Fruit fly (Drosophila melanogaster) whole organism, embryonic: ENCODE measurements around the gene CG34462.
A peak's percentile ranks its signal among the peaks of the same experiment; 100 is the strongest.

Experiments
- CG10209 ChIP-seq: fragments of 200-800 bp; sonication (Bioruptor generic); optimal IDR thresholded peaks from 3 replicates; lab custom pipeline; 2017; ENCODE audit warnings: missing biosample characterization, mild to moderate bottlenecking, missing genetic modification characterization, missing genetic modification reagents
- CG10321 ChIP-seq: fragments of 200-800 bp; sonication (Bioruptor generic); IDR thresholded peaks from 2 replicates; pipeline ENCODE4 v1.3.6; 2022; ENCODE audit warnings: missing biosample characterization, missing genetic modification characterization
- CG10543 ChIP-seq: fragments of 200-800 bp; sonication (Bioruptor generic); optimal IDR thresholded peaks from 3 replicates; lab custom pipeline; 2017; ENCODE audit warnings: missing biosample characterization, mild to moderate bottlenecking, missing genetic modification characterization, moderate library complexity
- CG13624 ChIP-seq: fragments of 200-800 bp; sonication (Bioruptor generic); optimal IDR thresholded peaks from 2 replicates; lab custom pipeline; 2016; ENCODE audit warnings: missing biosample characterization, missing genetic modification characterization
- CG1529 ChIP-seq: fragments of 200-800 bp; sonication (Bioruptor generic); optimal IDR thresholded peaks from 3 replicates; lab custom pipeline; 2018; ENCODE audit warnings: missing biosample characterization, missing genetic modification characterization
- CG15514 ChIP-seq: fragments of 200-800 bp; sonication (Bioruptor generic); optimal IDR thresholded peaks from 3 replicates; lab custom pipeline; 2017; ENCODE audit warnings: missing biosample characterization, missing genetic modification characterization, mild to moderate bottlenecking, moderate library complexity, missing genetic modification reagents
- CG17328 ChIP-seq: fragments of 200-800 bp; sonication (Bioruptor generic); IDR thresholded peaks from 2 replicates; pipeline ENCODE4 v1.3.6; 2022; ENCODE audit warnings: missing biosample characterization, missing genetic modification characterization
- CG18011 ChIP-seq: fragments of 200-800 bp; sonication (Bioruptor generic); optimal IDR thresholded peaks from 2 replicates; lab custom pipeline; 2017; ENCODE audit warnings: missing biosample characterization, missing genetic modification characterization, mild to moderate bottlenecking, moderate library complexity, missing genotype
- CG2120 ChIP-seq: fragments of 200-800 bp; sonication (Bioruptor generic); optimal IDR thresholded peaks from 3 replicates; lab custom pipeline; 2016; ENCODE audit warnings: missing biosample characterization, missing genetic modification characterization
- CG2199 ChIP-seq: fragments of 200-800 bp; sonication (Bioruptor generic); IDR thresholded peaks from 3 replicates; pipeline ENCODE4 v1.3.6; 2022; ENCODE audit warnings: missing biosample characterization, missing genetic modification characterization
- CG2202 ChIP-seq: fragments of 200-800 bp; sonication (Bioruptor generic); optimal IDR thresholded peaks from 2 replicates; lab custom pipeline; 2018; ENCODE audit warnings: missing biosample characterization, mild to moderate bottlenecking, missing genetic modification characterization
- CG31388 ChIP-seq: fragments of 200-800 bp; sonication (Bioruptor generic); optimal IDR thresholded peaks from 2 replicates; lab custom pipeline; 2016; ENCODE audit warnings: missing biosample characterization, missing genetic modification characterization
- CG33557 ChIP-seq: fragments of 200-800 bp; sonication (Bioruptor generic); optimal IDR thresholded peaks from 2 replicates; lab custom pipeline; 2019; ENCODE audit warnings: missing biosample characterization, mild to moderate bottlenecking, missing genetic modification characterization, moderate library complexity
- CG43689 ChIP-seq: fragments of 200-800 bp; sonication (Bioruptor generic); IDR thresholded peaks from 2 replicates; pipeline ENCODE4 v1.3.6; 2022; ENCODE audit warnings: missing biosample characterization, missing genetic modification characterization
- CG4424 ChIP-seq: fragments of 200-800 bp; sonication (Bioruptor generic); optimal IDR thresholded peaks from 3 replicates; lab custom pipeline; 2016; ENCODE audit warnings: missing biosample characterization, missing genetic modification characterization
- CG6654 ChIP-seq: fragments of 200-800 bp; sonication (Bioruptor generic); optimal IDR thresholded peaks from 2 replicates; lab custom pipeline; 2017; ENCODE audit warnings: missing biosample characterization, mild to moderate bottlenecking, missing genetic modification characterization
- CG6854 ChIP-seq: fragments of 200-800 bp; sonication (Bioruptor generic); optimal IDR thresholded peaks from 3 replicates; lab custom pipeline; 2017; ENCODE audit warnings: missing biosample characterization, mild to moderate bottlenecking, missing genetic modification characterization
- CG7357 ChIP-seq: fragments of 200-800 bp; sonication (Bioruptor generic); IDR thresholded peaks from 3 replicates; pipeline ENCODE4 v1.3.6; 2022; ENCODE audit warnings: missing biosample characterization, missing genetic modification characterization
- CG7556 ChIP-seq: fragments of 200-800 bp; sonication (Bioruptor generic); optimal IDR thresholded peaks from 2 replicates; lab custom pipeline; 2017; ENCODE audit warnings: missing biosample characterization, mild to moderate bottlenecking, missing genetic modification characterization
- CG8359 ChIP-seq: fragments of 200-800 bp; sonication (Bioruptor generic); optimal IDR thresholded peaks from 2 replicates; lab custom pipeline; 2017; ENCODE audit warnings: missing biosample characterization, mild to moderate bottlenecking, missing genetic modification characterization, borderline replicate concordance
- CG8478 ChIP-seq: fragments of >200 bp; optimal IDR thresholded peaks from 2 replicates; lab custom pipeline; 2018
- CG9609 ChIP-seq: fragments of 200-800 bp; sonication (Bioruptor generic); optimal IDR thresholded peaks from 3 replicates; lab custom pipeline; 2016; ENCODE audit warnings: missing biosample characterization, missing genetic modification characterization
- CoRest ChIP-seq: fragments of 200-800 bp; sonication (Bioruptor generic); optimal IDR thresholded peaks from 3 replicates; lab custom pipeline; 2018; ENCODE audit warnings: missing biosample characterization, mild to moderate bottlenecking, missing genetic modification characterization, moderate library complexity
- HLH4C ChIP-seq: fragments of 200-800 bp; sonication (Bioruptor generic); IDR thresholded peaks from 3 replicates; pipeline ENCODE4 v1.3.6; 2022; ENCODE audit warnings: missing biosample characterization, missing genetic modification characterization; ENCODE audit not compliant: partially characterized antibody
- Kr ChIP-seq: fragments of 200-800 bp; sonication (Bioruptor generic); optimal IDR thresholded peaks from 2 replicates; lab custom pipeline; 2017; ENCODE audit warnings: missing biosample characterization, mild to moderate bottlenecking, missing genetic modification characterization
- Myb ChIP-seq: fragments of 200-800 bp; sonication (Bioruptor generic); optimal IDR thresholded peaks from 2 replicates; lab custom pipeline; 2016; ENCODE audit warnings: missing biosample characterization, missing genetic modification characterization
- NC2α ChIP-seq: fragments of 200-800 bp; sonication (Bioruptor generic); optimal IDR thresholded peaks from 2 replicates; lab custom pipeline; 2016; ENCODE audit warnings: missing biosample characterization, missing genetic modification characterization
- Poxn ChIP-seq: fragments of 200-800 bp; sonication (Bioruptor generic); IDR thresholded peaks from 2 replicates; pipeline ENCODE4 v1.3.6; 2022; ENCODE audit warnings: missing biosample characterization, missing genetic modification characterization
- ara ChIP-seq: fragments of 200-800 bp; sonication (Bioruptor generic); IDR thresholded peaks from 2 replicates; pipeline ENCODE4 v1.3.6; 2022; ENCODE audit warnings: missing biosample characterization, missing genetic modification characterization
- ash1 ChIP-seq: fragments of 200-800 bp; sonication (Bioruptor generic); optimal IDR thresholded peaks from 2 replicates; lab custom pipeline; 2018; ENCODE audit warnings: missing biosample characterization, mild to moderate bottlenecking, missing genetic modification characterization
- bcd ChIP-seq: fragments of 200-800 bp; sonication (Bioruptor generic); optimal IDR thresholded peaks from 2 replicates; lab custom pipeline; 2017; ENCODE audit warnings: missing biosample characterization, mild to moderate bottlenecking, missing genetic modification characterization
- btn ChIP-seq: fragments of 200-800 bp; sonication (Bioruptor generic); optimal IDR thresholded peaks from 2 replicates; lab custom pipeline; 2016; ENCODE audit warnings: missing biosample characterization, missing genetic modification characterization
- caup ChIP-seq: fragments of 200-800 bp; sonication (Bioruptor generic); optimal IDR thresholded peaks from 3 replicates; lab custom pipeline; 2017; ENCODE audit warnings: missing biosample characterization, mild to moderate bottlenecking, missing genetic modification characterization, moderate library complexity; ENCODE audit not compliant: severe bottlenecking
- croc ChIP-seq: fragments of 200-800 bp; sonication (Bioruptor generic); conservative IDR thresholded peaks from 3 replicates; pipeline ENCODE4 v1.3.6; 2022; ENCODE audit warnings: missing biosample characterization, missing genetic modification characterization
- da ChIP-seq: fragments of 200-800 bp; sonication (Bioruptor generic); optimal IDR thresholded peaks from 2 replicates; lab custom pipeline; 2016; ENCODE audit warnings: missing biosample characterization, missing genetic modification characterization
- ems ChIP-seq: fragments of 200-800 bp; sonication (Bioruptor generic); optimal IDR thresholded peaks from 3 replicates; lab custom pipeline; 2016; ENCODE audit warnings: missing biosample characterization, missing genetic modification characterization
- ftz-f1 ChIP-seq: fragments of 200-800 bp; sonication (Bioruptor generic); optimal IDR thresholded peaks from 2 replicates; lab custom pipeline; 2016; ENCODE audit warnings: missing biosample characterization, missing genetic modification characterization
- gro ChIP-seq: fragments of 200-800 bp; sonication (Bioruptor generic); optimal IDR thresholded peaks from 2 replicates; lab custom pipeline; 2016; ENCODE audit warnings: missing biosample characterization, missing genetic modification characterization
- gsb ChIP-seq: fragments of 200-800 bp; sonication (Bioruptor generic); IDR thresholded peaks from 2 replicates; pipeline ENCODE4 v1.3.6; 2022; ENCODE audit warnings: missing biosample characterization, missing genetic modification characterization
- hkb ChIP-seq, 2 experiments: fragments of 200-800 bp in 1 of 2; fragments of >200 bp in 1 of 2; sonication (Bioruptor generic) in 1 of 2; IDR thresholded peaks in 1 of 2; optimal IDR thresholded peaks in 1 of 2; 2 replicates each; pipeline versions ENCODE4 v1.3.6 to Lab custom; 2017 to 2022; ENCODE audit warnings: missing biosample characterization in 1 of 2, missing genetic modification characterization in 1 of 2
- ken ChIP-seq: fragments of 200-800 bp; sonication (Bioruptor generic); IDR thresholded peaks from 3 replicates; pipeline ENCODE4 v1.3.6; 2022; ENCODE audit warnings: missing biosample characterization, missing genetic modification characterization
- lab ChIP-seq: fragments of 200-800 bp; sonication (Bioruptor generic); optimal IDR thresholded peaks from 3 replicates; lab custom pipeline; 2017; ENCODE audit warnings: missing biosample characterization, missing genetic modification characterization, mild to moderate bottlenecking, moderate library complexity, missing genetic modification reagents
- luna ChIP-seq: fragments of 200-800 bp; sonication (Bioruptor generic); optimal IDR thresholded peaks from 2 replicates; lab custom pipeline; 2016; ENCODE audit warnings: missing biosample characterization, missing genetic modification characterization
- oc ChIP-seq: fragments of 200-800 bp; sonication (Bioruptor generic); optimal IDR thresholded peaks from 2 replicates; lab custom pipeline; 2018; ENCODE audit warnings: missing biosample characterization, mild to moderate bottlenecking, missing genetic modification characterization, moderate library complexity
- pzg ChIP-seq: fragments of 200-800 bp; sonication (Bioruptor generic); optimal IDR thresholded peaks from 3 replicates; lab custom pipeline; 2018; ENCODE audit warnings: missing biosample characterization, mild to moderate bottlenecking, missing genetic modification characterization, moderate library complexity
- ranshi ChIP-seq: fragments of 200-800 bp; sonication (Bioruptor generic); IDR thresholded peaks from 2 replicates; pipeline ENCODE4 v1.3.6; 2022; ENCODE audit warnings: missing biosample characterization, missing genetic modification characterization
- row ChIP-seq: fragments of 200-800 bp; sonication (Bioruptor generic); IDR thresholded peaks from 3 replicates; pipeline ENCODE4 v1.3.6; 2022; ENCODE audit warnings: missing biosample characterization, missing genetic modification characterization
- sima ChIP-seq: fragments of 200-800 bp; sonication (Bioruptor generic); optimal IDR thresholded peaks from 2 replicates; lab custom pipeline; 2016; ENCODE audit warnings: missing biosample characterization, missing genetic modification characterization
- sr ChIP-seq: fragments of 200-800 bp; sonication (Bioruptor generic); IDR thresholded peaks from 3 replicates; pipeline ENCODE4 v1.3.6; 2022; ENCODE audit warnings: missing biosample characterization, missing genetic modification characterization
- toy ChIP-seq: fragments of 200-800 bp; sonication (Bioruptor generic); IDR thresholded peaks from 2 replicates; pipeline ENCODE4 v1.3.6; 2022; ENCODE audit warnings: missing biosample characterization, missing genetic modification characterization
- wor ChIP-seq: fragments of 200-800 bp; sonication (Bioruptor generic); IDR thresholded peaks from 2 replicates; pipeline ENCODE4 v1.3.6; 2022; ENCODE audit warnings: missing biosample characterization, missing genetic modification characterization
- yki ChIP-seq: fragments of >200 bp; optimal IDR thresholded peaks from 3 replicates; lab custom pipeline; 2018
- zfh1 ChIP-seq: fragments of 200-800 bp; sonication (Bioruptor generic); IDR thresholded peaks from 3 replicates; pipeline ENCODE4 v1.3.6; 2022; ENCODE audit warnings: missing biosample characterization, missing genetic modification characterization

The CG34462 gene

dm6 chr3L:8288396-8288795 lies 40.0 kb upstream of the CG34462 start (continued):
- TF ChIP-seq da (GFP tag; lab: Kevin White, UChicago) = no peak
- no peak for TF ChIP-seq Kr
- no peak for TF ChIP-seq toy (GFP tag; lab: Robert Waterston, UW)
- no peak for TF ChIP-seq pzg (GFP tag; lab: Kevin White, UChicago)
- TF ChIP-seq NC2α = no peak
- TF ChIP-seq gro (GFP tag; lab: Kevin White, UChicago) = no peak
- no peak for TF ChIP-seq oc
- no peak for TF ChIP-seq ken (GFP tag; lab: Robert Waterston, UW)
- peak; percentile 46 for TF ChIP-seq CG2120 (GFP tag; lab: Kevin White, UChicago)
- TF ChIP-seq gsb (GFP tag; lab: Robert Waterston, UW) = no peak
- no peak for TF ChIP-seq CG15514 (GFP tag; lab: Kevin White, UChicago)
- no peak for TF ChIP-seq CG1529 (GFP tag; lab: Kevin White, UChicago)
- TF ChIP-seq CG17328 = no peak
- TF ChIP-seq CG7556 = no peak
- TF ChIP-seq CG2199 (GFP tag; lab: Robert Waterston, UW) = no peak
- TF ChIP-seq zfh1 = no peak
- TF ChIP-seq CG10543 (GFP tag; lab: Kevin White, UChicago) = no peak
- TF ChIP-seq CG6654 (GFP tag; lab: Kevin White, UChicago) = no peak
- no peak for TF ChIP-seq hkb (optimal IDR thresholded peaks at IDR 0.05; lab: Kevin White, UChicago)
- no peak for TF ChIP-seq hkb (GFP tag; IDR thresholded peaks at IDR 0.05; lab: Robert Waterston, UW)
- no peak for TF ChIP-seq CG4424 (GFP tag; lab: Kevin White, UChicago)
- no peak for TF ChIP-seq CG8359
- no peak for TF ChIP-seq CG2202 (tag; lab: Kevin White, UChicago)
- no peak for TF ChIP-seq Myb (GFP tag; lab: Kevin White, UChicago)
- no peak for TF ChIP-seq CG6854 (GFP tag; lab: Kevin White, UChicago)
- no peak for TF ChIP-seq CG33557 (GFP tag; lab: Kevin White, UChicago)
- no peak for TF ChIP-seq wor (GFP tag; lab: Robert Waterston, UW)
- no peak for TF ChIP-seq ara (GFP tag; lab: Robert Waterston, UW)
- TF ChIP-seq btn = no peak
- no peak for TF ChIP-seq CG18011 (GFP tag; lab: Kevin White, UChicago)
- no peak for TF ChIP-seq CG43689 (GFP tag; lab: Robert Waterston, UW)
- TF ChIP-seq CG7357 (GFP tag; lab: Robert Waterston, UW) = no peak
- TF ChIP-seq ems (GFP tag; lab: Kevin White, UChicago) = no peak
- no peak for TF ChIP-seq bcd
- peak; percentile 55 for TF ChIP-seq lab (GFP tag; lab: Kevin White, UChicago)
- TF ChIP-seq luna (GFP tag; lab: Kevin White, UChicago) = no peak
- TF ChIP-seq row = peak; percentile 51
- no peak for TF ChIP-seq CG10209 (GFP tag; lab: Kevin White, UChicago)
- TF ChIP-seq CG13624 (GFP tag; lab: Kevin White, UChicago) = no peak
- TF ChIP-seq ftz-f1 (GFP tag; lab: Kevin White, UChicago) = no peak
- TF ChIP-seq CoRest = peak; percentile 30
- TF ChIP-seq croc (GFP tag; lab: Robert Waterston, UW) = no peak
- TF ChIP-seq sr = no peak
- TF ChIP-seq caup = no peak
- no peak for TF ChIP-seq ranshi (GFP tag; lab: Robert Waterston, UW)
- TF ChIP-seq CG31388 (GFP tag; lab: Kevin White, UChicago) = no peak
- TF ChIP-seq CG8478 = no peak
- TF ChIP-seq CG9609 (GFP tag; lab: Kevin White, UChicago) = no peak
- no peak for TF ChIP-seq ash1 (GFP tag; lab: Kevin White, UChicago)
- TF ChIP-seq yki (lab: Kevin White, UChicago) = no peak
- no peak for TF ChIP-seq sima (GFP tag; lab: Kevin White, UChicago)
- TF ChIP-seq CG10321 (GFP tag; lab: Robert Waterston, UW) = no peak
- no peak for TF ChIP-seq Poxn
- no peak for TF ChIP-seq HLH4C (GFP tag; lab: Robert Waterston, UW)
